Fruit fly (Drosophila melanogaster) whole organism, embryonic: ENCODE measurements around the gene CG10584.

Experiments
- Antp ChIP-seq: fragments of 200-800 bp; sonication (Bioruptor generic); optimal IDR thresholded peaks from 3 replicates; lab custom pipeline; 2016; ENCODE audit warnings: missing biosample characterization, missing genetic modification characterization
- Atf-2 ChIP-seq: fragments of 200-800 bp; sonication (Bioruptor generic); optimal IDR thresholded peaks from 2 replicates; lab custom pipeline; 2016; ENCODE audit warnings: missing biosample characterization, missing genetic modification characterization
- Bteb2 ChIP-seq: fragments of 200-800 bp; sonication (Bioruptor generic); optimal IDR thresholded peaks from 2 replicates; lab custom pipeline; 2016; ENCODE audit warnings: missing biosample characterization, missing genetic modification characterization
- CG10366 ChIP-seq: fragments of 200-800 bp; sonication (Bioruptor generic); IDR thresholded peaks from 2 replicates; pipeline ENCODE4 v1.3.6; 2022; ENCODE audit warnings: missing biosample characterization, missing genetic modification characterization
- CG10654 ChIP-seq: fragments of 200-800 bp; sonication (Bioruptor generic); optimal IDR thresholded peaks from 2 replicates; lab custom pipeline; 2016; ENCODE audit warnings: missing biosample characterization, missing genetic modification characterization
- CG11560 ChIP-seq: fragments of 200-800 bp; sonication (Bioruptor generic); IDR thresholded peaks from 3 replicates; pipeline ENCODE4 v1.3.6; 2022; ENCODE audit warnings: missing biosample characterization, missing genetic modification characterization
- CG11696 ChIP-seq: fragments of 200-800 bp; sonication (Bioruptor generic); IDR thresholded peaks from 2 replicates; pipeline ENCODE4 v1.3.6; 2022; ENCODE audit warnings: missing biosample characterization, missing genetic modification characterization
- CG12659 ChIP-seq: fragments of 200-800 bp; sonication (Bioruptor generic); optimal IDR thresholded peaks from 3 replicates; lab custom pipeline; 2017; ENCODE audit warnings: mild to moderate bottlenecking, missing biosample characterization, missing genetic modification reagents, missing genetic modification characterization
- CG12769 ChIP-seq: fragments of 200-800 bp; sonication (Bioruptor generic); optimal IDR thresholded peaks from 2 replicates; lab custom pipeline; 2019; ENCODE audit warnings: missing biosample characterization, mild to moderate bottlenecking, missing genetic modification characterization, moderate library complexity
- CG13287 ChIP-seq: fragments of 200-800 bp; sonication (Bioruptor generic); IDR thresholded peaks from 2 replicates; pipeline ENCODE4 v1.3.6; 2022; ENCODE audit warnings: missing biosample characterization, missing genetic modification characterization; ENCODE audit not compliant: partially characterized antibody
- CG13775 ChIP-seq: fragments of 200-800 bp; sonication (Bioruptor generic); optimal IDR thresholded peaks from 3 replicates; lab custom pipeline; 2017; ENCODE audit warnings: missing biosample characterization, mild to moderate bottlenecking, missing genetic modification characterization
- CG15514 ChIP-seq: fragments of 200-800 bp; sonication (Bioruptor generic); optimal IDR thresholded peaks from 3 replicates; lab custom pipeline; 2017; ENCODE audit warnings: missing biosample characterization, missing genetic modification characterization, mild to moderate bottlenecking, moderate library complexity, missing genetic modification reagents
- CG1832 ChIP-seq: fragments of 200-800 bp; sonication (Bioruptor generic); optimal IDR thresholded peaks from 2 replicates; lab custom pipeline; 2017; ENCODE audit warnings: missing biosample characterization, mild to moderate bottlenecking, missing genetic modification characterization, inconsistent platforms
- CG3065 ChIP-seq: fragments of 200-800 bp; sonication (Bioruptor generic); optimal IDR thresholded peaks from 2 replicates; lab custom pipeline; 2016; ENCODE audit warnings: missing biosample characterization, missing genetic modification characterization
- CG31224 ChIP-seq: fragments of 200-800 bp; sonication (Bioruptor generic); IDR thresholded peaks from 2 replicates; pipeline ENCODE4 v1.3.6; 2022; ENCODE audit warnings: missing biosample characterization, missing genetic modification characterization
- CG4282 ChIP-seq: fragments of 200-800 bp; sonication (Bioruptor generic); optimal IDR thresholded peaks from 2 replicates; lab custom pipeline; 2016; ENCODE audit warnings: missing biosample characterization, missing genetic modification characterization
- CG4328 ChIP-seq: fragments of 200-800 bp; sonication (Bioruptor generic); optimal IDR thresholded peaks from 3 replicates; lab custom pipeline; 2017; ENCODE audit warnings: missing biosample characterization, missing genetic modification reagents, missing genetic modification characterization
- CG6175 ChIP-seq: fragments of 200-800 bp; sonication (Bioruptor generic); IDR thresholded peaks from 3 replicates; pipeline ENCODE4 v1.3.6; 2022; ENCODE audit warnings: missing biosample characterization, missing genetic modification characterization
- CG7556 ChIP-seq: fragments of 200-800 bp; sonication (Bioruptor generic); optimal IDR thresholded peaks from 2 replicates; lab custom pipeline; 2017; ENCODE audit warnings: missing biosample characterization, mild to moderate bottlenecking, missing genetic modification characterization
- CG8290 ChIP-seq, 3 experiments: fragments of 200-800 bp; sonication (Bioruptor generic); optimal IDR thresholded peaks; 2 replicates each; lab custom pipeline; 2016 to 2019; ENCODE audit warnings: missing biosample characterization in 3 of 3, missing genetic modification characterization in 3 of 3, mild to moderate bottlenecking in 2 of 3, moderate library complexity in 1 of 3
- CG8388 ChIP-seq: fragments of 200-800 bp; sonication (Bioruptor generic); optimal IDR thresholded peaks from 2 replicates; lab custom pipeline; 2019; ENCODE audit warnings: missing biosample characterization, mild to moderate bottlenecking, missing genetic modification characterization, moderate library complexity
- CG8924 ChIP-seq: fragments of 200-800 bp; optimal IDR thresholded peaks from 3 replicates; lab custom pipeline; 2019; ENCODE audit warnings: missing biosample characterization, mild to moderate bottlenecking, missing genetic modification characterization, moderate library complexity
- CG9727 ChIP-seq: fragments of 200-800 bp; sonication (Bioruptor generic); optimal IDR thresholded peaks from 3 replicates; lab custom pipeline; 2017; ENCODE audit warnings: missing biosample characterization, mild to moderate bottlenecking, missing genetic modification characterization
- CG9876 ChIP-seq: fragments of 200-800 bp; sonication (Bioruptor generic); optimal IDR thresholded peaks from 2 replicates; lab custom pipeline; 2016; ENCODE audit warnings: missing biosample characterization, missing genetic modification characterization
- CTCF ChIP-seq: fragments of 200-800 bp; sonication (Bioruptor generic); optimal IDR thresholded peaks from 2 replicates; lab custom pipeline; 2017; ENCODE audit warnings: missing biosample characterization, mild to moderate bottlenecking, missing genetic modification characterization, moderate library complexity
- Hey ChIP-seq: fragments of 200-800 bp; sonication (Bioruptor generic); optimal IDR thresholded peaks from 3 replicates; lab custom pipeline; 2018; ENCODE audit warnings: missing biosample characterization, mild to moderate bottlenecking, missing genetic modification characterization
- Kr ChIP-seq: fragments of 200-800 bp; sonication (Bioruptor generic); optimal IDR thresholded peaks from 2 replicates; lab custom pipeline; 2017; ENCODE audit warnings: missing biosample characterization, mild to moderate bottlenecking, missing genetic modification characterization
- NC2α ChIP-seq: fragments of 200-800 bp; sonication (Bioruptor generic); optimal IDR thresholded peaks from 2 replicates; lab custom pipeline; 2016; ENCODE audit warnings: missing biosample characterization, missing genetic modification characterization
- NK7.1 ChIP-seq: fragments of 200-800 bp; sonication (Bioruptor generic); optimal IDR thresholded peaks from 3 replicates; lab custom pipeline; 2016; ENCODE audit warnings: missing biosample characterization, missing genetic modification characterization
- NfI ChIP-seq: fragments of 200-800 bp; sonication (Bioruptor generic); optimal IDR thresholded peaks from 3 replicates; lab custom pipeline; 2018; ENCODE audit warnings: missing biosample characterization, mild to moderate bottlenecking, missing genetic modification characterization, moderate library complexity
- Sin3A ChIP-seq: fragments of >200 bp; optimal IDR thresholded peaks from 2 replicates; lab custom pipeline; 2018
- Stat92E ChIP-seq, 3 experiments: fragments of >200 bp in 2 of 3; fragments of 200-800 bp in 1 of 3; sonication (Bioruptor generic) in 1 of 3; optimal IDR thresholded peaks; 2 replicates each; lab custom pipeline; 2017 to 2019; ENCODE audit warnings: missing biosample characterization in 3 of 3, missing genetic modification characterization in 3 of 3, mild to moderate bottlenecking in 1 of 3, moderate library complexity in 1 of 3
- Tbp ChIP-seq: fragments of >200 bp; optimal IDR thresholded peaks from 2 replicates; lab custom pipeline; 2018; ENCODE audit warnings: missing biosample characterization, missing genetic modification characterization
- Trl ChIP-seq, 3 experiments: fragments of >200 bp in 2 of 3; fragments of 200-800 bp in 1 of 3; sonication (Bioruptor generic) in 1 of 3; optimal IDR thresholded peaks; 2 replicates in 1 of 3; 3 replicates in 2 of 3; lab custom pipeline; 2016 to 2017; ENCODE audit warnings: missing biosample characterization in 1 of 3, missing genetic modification characterization in 1 of 3
- br ChIP-seq: fragments of >200 bp; optimal IDR thresholded peaks from 2 replicates; lab custom pipeline; 2017
- chm ChIP-seq: fragments of 200-800 bp; sonication (Bioruptor generic); IDR thresholded peaks from 2 replicates; pipeline ENCODE4 v1.3.6; 2022; ENCODE audit warnings: missing biosample characterization, missing genetic modification characterization
- croc ChIP-seq: fragments of 200-800 bp; sonication (Bioruptor generic); conservative IDR thresholded peaks from 3 replicates; pipeline ENCODE4 v1.3.6; 2022; ENCODE audit warnings: missing biosample characterization, missing genetic modification characterization
- grau ChIP-seq: fragments of 200-800 bp; optimal IDR thresholded peaks from 3 replicates; lab custom pipeline; 2019; ENCODE audit warnings: missing biosample characterization, mild to moderate bottlenecking, missing genetic modification characterization, moderate library complexity
- kay ChIP-seq: fragments of 200-800 bp; sonication (Bioruptor generic); optimal IDR thresholded peaks from 2 replicates; lab custom pipeline; 2016; ENCODE audit warnings: missing biosample characterization, missing genetic modification characterization
- lov ChIP-seq, 2 experiments: fragments of 200-800 bp in 1 of 2; fragments of >200 bp in 1 of 2; sonication (Bioruptor generic) in 1 of 2; IDR thresholded peaks in 1 of 2; optimal IDR thresholded peaks in 1 of 2; 2 replicates in 1 of 2; 3 replicates in 1 of 2; pipeline versions ENCODE4 v1.3.6 to Lab custom; 2017 to 2022; ENCODE audit warnings: missing biosample characterization in 1 of 2, missing genetic modification characterization in 1 of 2
- luna ChIP-seq: fragments of 200-800 bp; sonication (Bioruptor generic); optimal IDR thresholded peaks from 2 replicates; lab custom pipeline; 2016; ENCODE audit warnings: missing biosample characterization, missing genetic modification characterization
- mam ChIP-seq: fragments of 200-800 bp; sonication (Bioruptor generic); optimal IDR thresholded peaks from 3 replicates; lab custom pipeline; 2016; ENCODE audit warnings: missing biosample characterization, missing genetic modification characterization
- nerfin-2 ChIP-seq: fragments of 200-800 bp; sonication (Bioruptor generic); IDR thresholded peaks from 2 replicates; pipeline ENCODE4 v1.3.6; 2022; ENCODE audit warnings: missing biosample characterization, missing genetic modification characterization; ENCODE audit not compliant: partially characterized antibody
- ranshi ChIP-seq: fragments of 200-800 bp; sonication (Bioruptor generic); IDR thresholded peaks from 2 replicates; pipeline ENCODE4 v1.3.6; 2022; ENCODE audit warnings: missing biosample characterization, missing genetic modification characterization
- sima ChIP-seq: fragments of 200-800 bp; sonication (Bioruptor generic); optimal IDR thresholded peaks from 2 replicates; lab custom pipeline; 2016; ENCODE audit warnings: missing biosample characterization, missing genetic modification characterization
- slp2 ChIP-seq: fragments of 200-800 bp; sonication (Bioruptor generic); optimal IDR thresholded peaks from 2 replicates; lab custom pipeline; 2016; ENCODE audit warnings: missing biosample characterization, missing genetic modification characterization
- toy ChIP-seq: fragments of 200-800 bp; sonication (Bioruptor generic); IDR thresholded peaks from 2 replicates; pipeline ENCODE4 v1.3.6; 2022; ENCODE audit warnings: missing biosample characterization, missing genetic modification characterization
- wek ChIP-seq: fragments of 200-800 bp; sonication (Bioruptor generic); optimal IDR thresholded peaks from 3 replicates; lab custom pipeline; 2018; ENCODE audit warnings: missing biosample characterization, mild to moderate bottlenecking, missing genetic modification characterization, moderate library complexity
- zen2 ChIP-seq: fragments of 200-800 bp; sonication (Bioruptor generic); IDR thresholded peaks from 3 replicates; pipeline ENCODE4 v1.3.6; 2022; ENCODE audit warnings: missing biosample characterization, missing genetic modification characterization; ENCODE audit not compliant: partially characterized antibody

CG10584 gene

DNA sequence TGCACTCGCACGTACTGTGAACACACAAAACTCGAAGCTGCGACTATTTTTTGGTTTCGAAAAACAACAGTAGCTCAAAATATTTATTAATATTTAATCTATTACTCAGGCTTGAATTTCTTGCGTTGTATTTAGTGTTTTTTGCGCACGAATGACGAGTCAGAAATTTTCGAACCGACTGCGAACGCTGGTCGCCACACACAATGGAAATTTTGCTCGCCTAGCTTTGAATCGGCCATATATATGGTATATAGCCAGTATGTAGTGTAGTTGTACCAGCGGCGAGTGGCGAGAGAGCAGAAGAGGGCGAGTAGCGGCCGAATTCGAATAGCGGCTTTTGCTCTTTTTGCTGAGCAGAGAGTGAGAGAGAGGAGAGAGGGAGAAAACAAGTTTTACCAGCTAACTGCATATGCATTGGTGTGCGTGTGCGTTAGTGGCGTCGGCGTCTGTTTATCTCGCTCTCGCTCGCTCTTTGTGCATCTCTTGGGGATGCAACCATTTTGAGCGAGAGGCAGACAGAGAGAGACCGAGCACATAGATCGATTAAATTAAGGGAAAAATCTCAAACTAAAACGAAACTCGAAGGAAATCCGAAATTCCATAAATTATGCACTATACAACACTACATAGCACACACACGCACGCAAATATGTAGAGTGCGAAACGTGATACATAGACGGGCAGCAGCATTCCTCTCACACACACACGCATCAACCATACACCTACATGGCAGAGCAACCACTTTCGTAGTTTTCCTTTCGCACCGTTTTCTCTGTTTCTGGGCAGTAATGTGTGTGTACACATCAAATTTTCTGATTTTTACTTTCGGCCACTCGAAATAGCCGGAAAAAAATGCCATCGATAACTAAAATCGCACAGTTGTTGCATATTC, 4.9 kb downstream of the CG10584 start (continued):
- TF ChIP-seq CG8388 (no peak), CG6175 (GFP tag; lab: Robert Waterston, UW) (no peak), Tbp (no peak), slp2 (GFP tag; lab: Kevin White, UChicago) (no peak), CG8290 (GFP tag; optimal IDR thresholded peaks at IDR 0.05; lab: Kevin White, UChicago) (no peak), CG8290 (tag; optimal IDR thresholded peaks at IDR 0.05; lab: Kevin White, UChicago) (peak in 1 of 2 experiments; percentile 64), sima (GFP tag; lab: Kevin White, UChicago) (no peak), CG13775 (GFP tag; lab: Kevin White, UChicago) (no peak), CG12769 (tag; lab: Kevin White, UChicago) (no peak), Hey (tag; lab: Kevin White, UChicago) (no peak), CG12659 (GFP tag; lab: Kevin White, UChicago) (no peak), toy (no peak), CG15514 (GFP tag; lab: Kevin White, UChicago) (no peak), lov (optimal IDR thresholded peaks at IDR 0.05; lab: Kevin White, UChicago) (peak; percentile 78), lov (GFP tag; IDR thresholded peaks at IDR 0.05; lab: Robert Waterston, UW) (0 out of 3 replicates have a peak, but pooled peaks have one; percentile 28), NC2α (GFP tag; lab: Kevin White, UChicago) (no peak), CG31224 (GFP tag; lab: Robert Waterston, UW) (no peak), chm (GFP tag; lab: Robert Waterston, UW) (peak; percentile 49), Atf-2 (GFP tag; lab: Kevin White, UChicago) (no peak), CG13287 (GFP tag; lab: Robert Waterston, UW) (peak; percentile 35), croc (GFP tag; lab: Robert Waterston, UW) (no peak), luna (GFP tag; lab: Kevin White, UChicago) (no peak), CG8924 (no peak), Trl (optimal IDR thresholded peaks at IDR 0.05; lab: Kevin White, UChicago) (peak; percentile 98 to 100), Trl (GFP tag; optimal IDR thresholded peaks at IDR 0.05; lab: Kevin White, UChicago) (peak; percentile 74), CG9876 (GFP tag; lab: Kevin White, UChicago) (peak; percentile 17), CG11696 (GFP tag; lab: Robert Waterston, UW) (no peak), CG10366 (no peak), NfI (GFP tag; lab: Kevin White, UChicago) (no peak), CTCF (GFP tag; lab: Kevin White, UChicago) (no peak), nerfin-2 (GFP tag; lab: Robert Waterston, UW) (no peak), zen2 (GFP tag; lab: Robert Waterston, UW) (peak; percentile 60; the same call in 2 of the 3 replicates), CG3065 (GFP tag; lab: Kevin White, UChicago) (no peak), CG4282 (no peak), Antp (no peak), CG10654 (GFP tag; lab: Kevin White, UChicago) (no peak), Stat92E (GFP tag; optimal IDR thresholded peaks at IDR 0.05; lab: Kevin White, UChicago) (no peak), kay (GFP tag; lab: Kevin White, UChicago) (no peak), Kr (GFP tag; lab: Kevin White, UChicago) (no peak), Sin3A (lab: Kevin White, UChicago) (no peak), NK7.1 (GFP tag; lab: Kevin White, UChicago) (no peak), CG9727 (GFP tag; lab: Kevin White, UChicago) (no peak), ranshi (GFP tag; lab: Robert Waterston, UW) (peak; percentile 16; the same call in 1 of the 2 replicates), CG11560 (tag; lab: Robert Waterston, UW) (no peak), mam (GFP tag; lab: Kevin White, UChicago) (no peak), CG4328 (GFP tag; lab: Kevin White, UChicago) (no peak), Bteb2 (GFP tag; lab: Kevin White, UChicago) (no peak), CG1832 (GFP tag; lab: Kevin White, UChicago) (peak; percentile 77), grau (tag; lab: Kevin White, UChicago) (peak; percentile 20), wek (GFP tag; lab: Kevin White, UChicago) (no peak), br (no peak), CG7556 (no peak)
